Fruit fly (Drosophila melanogaster): Measurements from ENCODE around the gene Atg3.

Atg3 gene

DNA sequence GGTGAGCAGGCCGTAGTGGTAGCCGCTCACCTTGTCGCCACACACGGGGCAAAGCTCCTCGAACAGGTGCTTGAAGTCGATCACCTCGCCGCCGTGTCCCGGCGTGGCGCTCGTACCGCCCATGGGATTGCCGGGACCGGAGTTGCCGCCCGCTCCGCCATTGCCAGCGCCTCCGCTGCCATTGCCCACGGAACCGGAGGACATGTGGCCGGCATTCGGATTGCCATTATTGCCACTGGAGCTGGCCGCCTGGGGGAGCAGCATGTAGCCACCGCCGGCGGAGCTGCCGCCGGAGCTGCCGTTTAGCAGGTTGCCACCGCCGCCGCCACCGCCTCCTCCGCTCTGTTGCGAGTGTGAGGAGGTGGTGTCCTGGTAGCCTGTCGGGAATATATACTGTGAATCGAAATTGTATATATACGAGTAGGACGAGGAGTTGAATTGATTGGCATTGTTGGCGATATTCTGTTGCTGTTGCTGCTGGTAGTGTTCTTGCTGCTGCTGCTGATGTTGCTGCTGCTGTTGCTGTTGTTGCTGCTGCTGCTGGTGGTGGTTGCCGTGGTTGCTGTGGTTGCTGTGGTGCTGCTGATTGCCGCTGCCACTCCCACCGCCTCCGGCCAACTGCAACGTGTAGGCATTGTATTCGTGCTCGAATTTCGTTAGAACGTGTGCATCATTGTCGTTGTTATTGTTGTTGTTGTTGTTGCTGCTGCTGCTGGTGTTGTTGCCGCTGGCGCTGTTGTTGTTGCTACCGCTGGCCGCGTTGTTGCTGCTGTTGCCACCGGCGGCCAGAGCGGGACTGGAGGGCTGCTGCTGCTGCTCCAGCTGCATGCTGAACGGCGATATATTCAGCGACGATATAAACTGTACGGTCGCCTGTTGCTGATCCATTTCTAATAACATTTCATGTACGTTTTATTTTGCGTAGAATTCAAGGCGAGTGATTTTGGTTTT lies 15.3 kb downstream of the Atg3 start (continued):
- 0 out of 2 replicates have a peak, but pooled peaks have one; percentile 32 for TF ChIP-seq CG32532 (GFP tag; IDR thresholded peaks at IDR 0.05)
- 0 out of 3 replicates have a peak, but pooled peaks have one; percentile 16 for TF ChIP-seq so (GFP tag; IDR thresholded peaks at IDR 0.05)
- no peak for TF ChIP-seq pros (GFP tag; optimal IDR thresholded peaks at IDR 0.05)
- TF ChIP-seq Ets65A (GFP tag) = peak; percentile 88
- no peak for TF ChIP-seq Dad (GFP tag; optimal IDR thresholded peaks at IDR 0.05)
- 0 out of 3 replicates have a peak, but pooled peaks have one; percentile 33 for TF ChIP-seq Mrtf (GFP tag; IDR thresholded peaks at IDR 0.05)
- TF ChIP-seq CG10462 (GFP tag; optimal IDR thresholded peaks at IDR 0.05) = no peak
- no peak for TF ChIP-seq CG30431 (GFP tag; optimal IDR thresholded peaks at IDR 0.05)
- TF ChIP-seq Dfd (GFP tag; optimal IDR thresholded peaks at IDR 0.05) = peak in 1 of 2 experiments; percentile 88
- TF ChIP-seq h (optimal IDR thresholded peaks at IDR 0.05) = no peak
- TF ChIP-seq CG9876 (GFP tag; optimal IDR thresholded peaks at IDR 0.05) = peak; percentile 6
- peak; percentile 71 for TF ChIP-seq CG4360 (GFP tag; IDR thresholded peaks at IDR 0.05)
- no peak for TF ChIP-seq ATbp (GFP tag; optimal IDR thresholded peaks at IDR 0.05)
- TF ChIP-seq slbo (GFP tag; IDR thresholded peaks at IDR 0.05) = 0 out of 2 replicates have a peak, but pooled peaks have one; percentile 4
- TF ChIP-seq bowl (GFP tag; IDR thresholded peaks at IDR 0.05) = 0 out of 2 replicates have a peak, but pooled peaks have one; percentile 33
- TF ChIP-seq org-1 (GFP tag; optimal IDR thresholded peaks at IDR 0.05) = no peak
- peak; percentile 19; the same call in 1 of the 2 replicates for TF ChIP-seq ap (GFP tag; IDR thresholded peaks at IDR 0.05)
- no peak for TF ChIP-seq Xbp1 (GFP tag; optimal IDR thresholded peaks at IDR 0.05)
- TF ChIP-seq H15 (GFP tag; IDR thresholded peaks at IDR 0.05) = 0 out of 3 replicates have a peak, but pooled peaks have one; percentile 29
- no peak for TF ChIP-seq CG14050 (GFP tag; IDR thresholded peaks at IDR 0.05)
- no peak for TF ChIP-seq MESR4 (GFP tag; optimal IDR thresholded peaks at IDR 0.05)
- TF ChIP-seq CG7928 (GFP tag; optimal IDR thresholded peaks at IDR 0.05) = no peak
- 0 out of 3 replicates have a peak, but pooled peaks have one; percentile 7 for TF ChIP-seq gce (GFP tag; IDR thresholded peaks at IDR 0.05)
- peak; percentile 42; the same call in 1 of the 3 replicates for TF ChIP-seq ci (GFP tag; IDR thresholded peaks at IDR 0.05)
- no peak for TF ChIP-seq CG32772 (GFP tag; IDR thresholded peaks at IDR 0.05)
- TF ChIP-seq tgo (GFP tag; IDR thresholded peaks at IDR 0.05) = no peak

DNA sequence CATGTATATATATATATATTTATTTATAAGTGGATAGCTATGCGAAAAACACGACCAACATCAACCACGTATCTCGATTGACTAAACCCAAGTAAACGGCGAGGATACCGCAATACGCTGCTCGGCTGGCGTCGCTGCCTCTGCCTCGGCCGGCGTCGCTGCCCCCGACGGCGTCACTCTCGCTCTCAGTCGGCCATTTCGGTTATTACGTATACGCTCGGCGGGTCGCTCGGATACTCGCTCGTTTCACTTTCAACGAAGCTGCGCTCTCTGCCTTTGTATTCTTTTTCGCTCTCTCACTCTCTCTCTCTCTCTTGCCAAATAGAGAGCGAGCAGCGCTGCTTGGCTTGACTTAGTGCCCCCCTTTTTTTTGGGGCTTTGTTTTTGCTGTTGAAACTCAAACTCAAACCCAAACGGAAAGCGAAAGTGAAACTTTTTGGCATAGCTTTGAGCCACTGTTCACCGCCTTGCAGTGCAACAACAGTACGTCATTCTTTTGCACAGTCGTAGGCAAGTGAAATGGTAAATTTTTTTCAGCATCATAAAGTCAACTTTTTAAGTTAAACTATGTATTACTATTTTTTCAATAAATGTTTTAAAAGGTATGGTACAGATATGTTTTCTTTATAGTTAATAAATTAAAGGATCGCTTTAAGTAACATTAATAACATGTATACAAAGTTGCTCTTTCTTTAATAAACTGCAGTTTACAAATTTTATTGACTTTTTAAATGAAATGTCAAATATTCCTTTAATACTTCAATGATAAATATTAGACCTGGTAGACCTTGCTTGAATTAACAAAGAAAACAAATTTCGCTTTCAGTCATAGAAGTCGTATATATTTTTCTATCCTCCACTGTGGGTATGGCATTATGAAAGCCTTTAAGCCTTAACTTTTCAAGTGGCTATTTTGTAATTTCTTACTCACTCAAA lies 17.4 kb downstream of the Atg3 start:
- TF ChIP-seq BtbVII (GFP tag; optimal IDR thresholded peaks at IDR 0.05) = peak; percentile 4
- peak; percentile 79; the same call in 2 of the 3 replicates for TF ChIP-seq zen2 (GFP tag; IDR thresholded peaks at IDR 0.05; ENCODE audit: partially characterized antibody)
- TF ChIP-seq Bgb (GFP tag; IDR thresholded peaks at IDR 0.05; ENCODE audit: partially characterized antibody) = peak; percentile 18; the same call in 1 of the 2 replicates
- TF ChIP-seq Dbx (GFP tag; IDR thresholded peaks at IDR 0.05) = peak; percentile 18; the same call in 1 of the 3 replicates
- peak; percentile 1 for TF ChIP-seq Max (GFP tag; optimal IDR thresholded peaks at IDR 0.05)
- no peak for TF ChIP-seq hth (optimal IDR thresholded peaks at IDR 0.05)
- no peak for TF ChIP-seq hb (GFP tag; IDR thresholded peaks at IDR 0.05; ENCODE audit: partially characterized antibody)
- TF ChIP-seq CG8281 (tag; optimal IDR thresholded peaks at IDR 0.05) = peak; percentile 23
- TF ChIP-seq Ptx1 (GFP tag; IDR thresholded peaks at IDR 0.05) = peak; percentile 54; the same call in 1 of the 2 replicates
- peak; percentile 36 for TF ChIP-seq Side (GFP tag; optimal IDR thresholded peaks at IDR 0.05)
- peak; percentile 27; the same call in 1 of the 2 replicates for TF ChIP-seq CG14441 (GFP tag; IDR thresholded peaks at IDR 0.05)
- TF ChIP-seq CG32772 (GFP tag; IDR thresholded peaks at IDR 0.05) = no peak
- peak; percentile 12 for TF ChIP-seq HmgZ (tag; optimal IDR thresholded peaks at IDR 0.05)
- peak; percentile 54 for TF ChIP-seq CG11696 (GFP tag; IDR thresholded peaks at IDR 0.05)
- peak; percentile 7 for TF ChIP-seq CG1603 (tag; optimal IDR thresholded peaks at IDR 0.05)
- TF ChIP-seq chif (GFP tag; optimal IDR thresholded peaks at IDR 0.05) = no peak
- no peak for TF ChIP-seq Dip3 (GFP tag; optimal IDR thresholded peaks at IDR 0.05)
- peak; percentile 7; the same call in 1 of the 3 replicates for TF ChIP-seq zfh1 (GFP tag; IDR thresholded peaks at IDR 0.05)
- peak; percentile 31; the same call in 1 of the 2 replicates for TF ChIP-seq chm (GFP tag; IDR thresholded peaks at IDR 0.05)
- no peak; the same call in 1 of the 2 replicates for TF ChIP-seq tna (GFP tag; IDR thresholded peaks at IDR 0.05; ENCODE audit: partially characterized antibody)
- TF ChIP-seq CG30403 (GFP tag; optimal IDR thresholded peaks at IDR 0.05) = peak; percentile 53
- TF ChIP-seq CG4282 (GFP tag; optimal IDR thresholded peaks at IDR 0.05) = no peak

Data from whole organism, embryonic.